Fruit fly (Drosophila melanogaster): ENCODE measurements around the gene CheA7a.
A peak's percentile ranks its signal among the peaks of the same experiment; 100 is the strongest.

CheA7a gene

dm6 chrX:7377840-7378239 lies at the start of gene CheA7a:
TSS of gene CheA7a (plus strand) at chrX:7378140.
- TF ChIP-seq noc (tag; optimal IDR thresholded peaks at IDR 0.05) = no peak

- no peak for TF ChIP-seq noc (tag; optimal IDR thresholded peaks at IDR 0.05)
Observed at dm6 chrX:7328746-7329145, 49.2 kb upstream of the CheA7a start, which contains the start of gene Acsf3. TSS of gene Acsf3 (plus strand) at chrX:7329046.

- TF ChIP-seq noc (tag; optimal IDR thresholded peaks at IDR 0.05) = no peak
Observed at dm6 chrX:7332091-7332490, 45.8 kb upstream of the CheA7a start, which contains the start of gene CG42780. TSS of gene CG42780 (minus strand) at chrX:7332191.

- TF ChIP-seq noc (tag; optimal IDR thresholded peaks at IDR 0.05) = no peak
Observed at dm6 chrX:7332493-7332892, 45.4 kb upstream of the CheA7a start.

dm6 chrX:7333298-7333743 lies 44.6 kb upstream of the CheA7a start:
- no peak for TF ChIP-seq noc (tag; optimal IDR thresholded peaks at IDR 0.05)

dm6 chrX:7333858-7334800 lies 43.8 kb upstream of the CheA7a start:
- peak; percentile 18 for TF ChIP-seq noc (tag; optimal IDR thresholded peaks at IDR 0.05)

dm6 chrX:7334801-7335176 lies 43.2 kb upstream of the CheA7a start:
- no peak for TF ChIP-seq noc (tag; optimal IDR thresholded peaks at IDR 0.05)

dm6 chrX:7335524-7335991 lies 42.4 kb upstream of the CheA7a start:
- no peak for TF ChIP-seq noc (tag; optimal IDR thresholded peaks at IDR 0.05)

- TF ChIP-seq noc (tag; optimal IDR thresholded peaks at IDR 0.05) = no peak
Observed at dm6 chrX:7336121-7336961, 41.6 kb upstream of the CheA7a start.

- TF ChIP-seq noc (tag; optimal IDR thresholded peaks at IDR 0.05) = peak; percentile 25
Observed at dm6 chrX:7336962-7337844, 40.7 kb upstream of the CheA7a start, which contains the start of gene CBP. TSS of gene CBP (plus strand) at chrX:7337352.

- no peak for TF ChIP-seq noc (tag; optimal IDR thresholded peaks at IDR 0.05)
Observed at dm6 chrX:7337975-7338374, 40.0 kb upstream of the CheA7a start.

- TF ChIP-seq noc (tag; optimal IDR thresholded peaks at IDR 0.05) = no peak
Observed at dm6 chrX:7338538-7338937, 39.4 kb upstream of the CheA7a start.

dm6 chrX:7339610-7340326 lies 38.2 kb upstream of the CheA7a start:
- TF ChIP-seq noc (tag; optimal IDR thresholded peaks at IDR 0.05) = no peak

dm6 chrX:7340667-7341066 lies 37.3 kb upstream of the CheA7a start:
- TF ChIP-seq noc (tag; optimal IDR thresholded peaks at IDR 0.05) = no peak

- TF ChIP-seq noc (tag; optimal IDR thresholded peaks at IDR 0.05) = no peak
Observed at dm6 chrX:7342998-7343397, 34.9 kb upstream of the CheA7a start.

Data from whole organism, larva.